Worm (Caenorhabditis elegans) whole organism, late embryonic: Measurements from ENCODE around the gene T21C9.9.

ENCODE experiments used
- C38D4.7 ChIP-seq: fragments of 200-800 bp; sonication (Bioruptor generic); optimal IDR thresholded peaks from 2 replicates; lab custom pipeline; 2018; ENCODE audit warnings: mild to moderate bottlenecking, missing genetic modification characterization, moderate library complexity, missing compliant biosample characterization
- K02D7.2 ChIP-seq: sonication (generic microtip); optimal IDR thresholded peaks from 2 replicates; lab custom pipeline; 2017; ENCODE audit warnings: mild to moderate bottlenecking, missing genetic modification characterization, missing compliant biosample characterization
- T23F11.4 ChIP-seq: fragments of 200-800 bp; sonication (Bioruptor generic); optimal IDR thresholded peaks from 2 replicates; lab custom pipeline; 2018; ENCODE audit warnings: mild to moderate bottlenecking, missing genetic modification characterization, missing compliant biosample characterization
- Y22D7AL.16 ChIP-seq: sonication (generic microtip); optimal IDR thresholded peaks from 2 replicates; lab custom pipeline; 2016; ENCODE audit warnings: missing genetic modification characterization, missing compliant biosample characterization
- ahr-1 ChIP-seq: sonication (generic microtip); optimal IDR thresholded peaks from 2 replicates; lab custom pipeline; 2016; ENCODE audit warnings: missing genetic modification characterization, missing compliant biosample characterization
- ama-1 ChIP-seq: fragments of 150-350 bp; optimal IDR thresholded peaks from 2 replicates; lab custom pipeline; 2014
- ceh-24 ChIP-seq: sonication (generic microtip); optimal IDR thresholded peaks from 2 replicates; lab custom pipeline; 2016; ENCODE audit warnings: mild to moderate bottlenecking, missing genetic modification characterization, missing compliant biosample characterization
- ceh-31 ChIP-seq: sonication (generic microtip); optimal IDR thresholded peaks from 2 replicates; lab custom pipeline; 2016; ENCODE audit warnings: missing genetic modification characterization, missing compliant biosample characterization
- ceh-34 ChIP-seq: sonication (generic microtip); optimal IDR thresholded peaks from 2 replicates; lab custom pipeline; 2016; ENCODE audit warnings: mild to moderate bottlenecking, missing genetic modification characterization, missing compliant biosample characterization
- ceh-45 ChIP-seq: fragments of 200-800 bp; sonication (Bioruptor generic); IDR thresholded peaks from 2 replicates; pipeline ENCODE4 v1.3.6; 2022; ENCODE audit warnings: missing genetic modification reagents, missing genetic modification characterization, missing compliant biosample characterization
- ceh-9 ChIP-seq: sonication (generic microtip); optimal IDR thresholded peaks from 2 replicates; lab custom pipeline; 2016; ENCODE audit warnings: mild to moderate bottlenecking, missing genetic modification characterization, inconsistent platforms, missing compliant biosample characterization
- che-1 ChIP-seq: sonication (generic microtip); optimal IDR thresholded peaks from 2 replicates; lab custom pipeline; 2016; ENCODE audit warnings: mild to moderate bottlenecking, missing genetic modification characterization, missing compliant biosample characterization
- dve-1 ChIP-seq: sonication (generic microtip); optimal IDR thresholded peaks from 2 replicates; lab custom pipeline; 2017; ENCODE audit warnings: antibody characterized with exemption, mild to moderate bottlenecking, missing genetic modification characterization, missing compliant biosample characterization
- elt-4 ChIP-seq: sonication (generic microtip); optimal IDR thresholded peaks from 2 replicates; lab custom pipeline; 2016; ENCODE audit warnings: missing genetic modification characterization, missing compliant biosample characterization
- ets-4 ChIP-seq: sonication (generic microtip); optimal IDR thresholded peaks from 2 replicates; lab custom pipeline; 2016; ENCODE audit warnings: missing genetic modification characterization, missing compliant biosample characterization
- eyg-1 ChIP-seq: sonication (generic microtip); optimal IDR thresholded peaks from 2 replicates; lab custom pipeline; 2016; ENCODE audit warnings: missing genotype, missing genetic modification characterization, missing compliant biosample characterization
- fax-1 ChIP-seq: sonication (generic microtip); optimal IDR thresholded peaks from 2 replicates; lab custom pipeline; 2016; ENCODE audit warnings: missing genotype, missing genetic modification characterization, missing compliant biosample characterization
- fkh-10 ChIP-seq: fragments of 150-350 bp; optimal IDR thresholded peaks from 2 replicates; lab custom pipeline; 2014; ENCODE audit warnings: missing biosample characterization, missing genetic modification reagents, missing genetic modification characterization
- fkh-6 ChIP-seq: sonication (generic microtip); optimal IDR thresholded peaks from 2 replicates; lab custom pipeline; 2016; ENCODE audit warnings: missing genetic modification characterization, missing compliant biosample characterization
- hlh-13 ChIP-seq: fragments of 200-800 bp; sonication (Bioruptor generic); optimal IDR thresholded peaks from 2 replicates; lab custom pipeline; 2018; ENCODE audit warnings: mild to moderate bottlenecking, missing genetic modification characterization, missing compliant biosample characterization
- nfya-1 ChIP-seq: sonication (generic microtip); optimal IDR thresholded peaks from 2 replicates; lab custom pipeline; 2017; ENCODE audit warnings: missing genetic modification characterization, mild to moderate bottlenecking, missing compliant biosample characterization, antibody characterized with exemption, moderate library complexity
- nhr-11 ChIP-seq: fragments of 150-350 bp; optimal IDR thresholded peaks from 2 replicates; lab custom pipeline; 2014; ENCODE audit warnings: missing biosample characterization, missing genetic modification characterization
- npax-4 ChIP-seq: sonication (generic microtip); optimal IDR thresholded peaks from 2 replicates; lab custom pipeline; 2016; ENCODE audit warnings: missing genetic modification characterization, missing compliant biosample characterization
- pag-3 ChIP-seq: sonication (generic microtip); optimal IDR thresholded peaks from 2 replicates; lab custom pipeline; 2016; ENCODE audit warnings: missing compliant biosample characterization, missing genetic modification characterization, borderline replicate concordance
- pat-9 ChIP-seq: fragments of 200-800 bp; sonication (Bioruptor generic); optimal IDR thresholded peaks from 2 replicates; lab custom pipeline; 2018; ENCODE audit warnings: mild to moderate bottlenecking, missing genetic modification characterization, moderate library complexity, missing compliant biosample characterization
- pha-2 ChIP-seq: sonication (generic microtip); optimal IDR thresholded peaks from 2 replicates; lab custom pipeline; 2017; ENCODE audit warnings: mild to moderate bottlenecking, missing genetic modification characterization, missing compliant biosample characterization
- pha-4 ChIP-seq: fragments of 150-350 bp; optimal IDR thresholded peaks from 2 replicates; lab custom pipeline; 2018; ENCODE audit warnings: missing biosample characterization, missing genetic modification reagents, missing genetic modification characterization
- pqm-1 ChIP-seq: sonication (generic microtip); optimal IDR thresholded peaks from 2 replicates; lab custom pipeline; 2016; ENCODE audit warnings: missing genetic modification characterization, missing compliant biosample characterization
- pros-1 ChIP-seq: fragments of 150-350 bp; optimal IDR thresholded peaks from 2 replicates; lab custom pipeline; 2014; ENCODE audit warnings: missing biosample characterization, missing genetic modification reagents, missing genetic modification characterization
- ref-2 ChIP-seq: sonication (generic microtip); optimal IDR thresholded peaks from 2 replicates; lab custom pipeline; 2016; ENCODE audit warnings: missing genetic modification characterization, missing compliant biosample characterization
- syd-9 ChIP-seq: sonication (generic microtip); optimal IDR thresholded peaks from 2 replicates; lab custom pipeline; 2016; ENCODE audit warnings: mild to moderate bottlenecking, missing genetic modification characterization, moderate library complexity, missing compliant biosample characterization
- tbx-2 ChIP-seq: sonication (generic microtip); optimal IDR thresholded peaks from 2 replicates; lab custom pipeline; 2016; ENCODE audit warnings: missing genetic modification characterization, missing compliant biosample characterization
- ttx-3 ChIP-seq: sonication (generic microtip); optimal IDR thresholded peaks from 2 replicates; lab custom pipeline; 2016; ENCODE audit warnings: missing genetic modification reagents, missing genetic modification characterization, missing compliant biosample characterization
- unc-86 ChIP-seq: sonication (generic microtip); optimal IDR thresholded peaks from 2 replicates; lab custom pipeline; 2016; ENCODE audit warnings: missing genetic modification characterization, missing compliant biosample characterization
- zip-5 ChIP-seq: sonication (generic microtip); optimal IDR thresholded peaks from 2 replicates; lab custom pipeline; 2016; ENCODE audit warnings: missing genetic modification characterization, missing compliant biosample characterization
- ztf-16 ChIP-seq: sonication (generic microtip); optimal IDR thresholded peaks from 2 replicates; lab custom pipeline; 2017; ENCODE audit warnings: missing genetic modification characterization, missing compliant biosample characterization

T21C9.9 gene

ce11 chrV:10562817-10563216 lies 29.6 kb downstream of the T21C9.9 start (continued):
- no peak for TF ChIP-seq elt-4 (tag; lab: Kevin White, UChicago)

- TF ChIP-seq elt-4 (tag; lab: Kevin White, UChicago), result peak; percentile 50
- TF ChIP-seq dve-1, result no peak
These were observed 30.7 kb downstream of the T21C9.9 start for ce11 chrV:10561632-10562031.

- no peak for TF ChIP-seq ceh-24 (tag; lab: Kevin White, UChicago)
These were observed 31.8 kb downstream of the T21C9.9 start, which contains the start of gene col-152 for ce11 chrV:10560621-10561020. Gene col-152 (plus strand): TSS chrV:10560921.

- TF ChIP-seq ama-1 (lab: Kevin White, UChicago), result no peak
- TF ChIP-seq che-1 (tag; lab: Kevin White, UChicago), result no peak
- TF ChIP-seq ceh-34, result no peak
- TF ChIP-seq ets-4 (tag; lab: Kevin White, UChicago), result no peak
- no peak for TF ChIP-seq pqm-1 (tag; lab: Kevin White, UChicago)
- TF ChIP-seq syd-9 (tag; lab: Kevin White, UChicago), result no peak
- no peak for TF ChIP-seq fax-1
- TF ChIP-seq ceh-45 (GFP tag; lab: Robert Waterston, UW), result no peak
- TF ChIP-seq zip-5 (tag; lab: Kevin White, UChicago), result no peak
- TF ChIP-seq eyg-1 (tag; lab: Kevin White, UChicago), result no peak
- no peak for TF ChIP-seq nfya-1 (tag; lab: Kevin White, UChicago)
- TF ChIP-seq pag-3 (tag; lab: Kevin White, UChicago), result no peak
- no peak for TF ChIP-seq dve-1
- no peak for TF ChIP-seq tbx-2
- no peak for TF ChIP-seq pha-4
- TF ChIP-seq pat-9 (tag; lab: Kevin White, UChicago), result no peak
- no peak for TF ChIP-seq T23F11.4 (GFP tag; lab: Kevin White, UChicago)
- TF ChIP-seq C38D4.7, result no peak
- TF ChIP-seq ttx-3 (tag; lab: Kevin White, UChicago), result no peak
- no peak for TF ChIP-seq fkh-6 (tag; lab: Kevin White, UChicago)
These were observed 34.7 kb downstream of the T21C9.9 start, which contains the start of gene best-14 for ce11 chrV:10557676-10558075. Gene best-14 (plus strand): TSS chrV:10557976.

- no peak for TF ChIP-seq K02D7.2
- no peak for TF ChIP-seq npax-4 (tag; lab: Kevin White, UChicago)
- TF ChIP-seq hlh-13, result no peak
- TF ChIP-seq ets-4 (tag; lab: Kevin White, UChicago), result no peak
- no peak for TF ChIP-seq ahr-1 (tag; lab: Kevin White, UChicago)
- TF ChIP-seq ztf-16, result no peak
- no peak for TF ChIP-seq ref-2 (tag; lab: Kevin White, UChicago)
- TF ChIP-seq Y22D7AL.16 (tag; lab: Kevin White, UChicago), result no peak
- no peak for TF ChIP-seq unc-86
- no peak for TF ChIP-seq ceh-45 (GFP tag; lab: Robert Waterston, UW)
- TF ChIP-seq pag-3 (tag; lab: Kevin White, UChicago), result no peak
- no peak for TF ChIP-seq ceh-31 (tag; lab: Kevin White, UChicago)
- no peak for TF ChIP-seq pros-1
- no peak for TF ChIP-seq nhr-11
- TF ChIP-seq ceh-9 (tag; lab: Kevin White, UChicago), result no peak
- TF ChIP-seq pha-2, result no peak
- TF ChIP-seq ttx-3 (tag; lab: Kevin White, UChicago), result no peak
- TF ChIP-seq fkh-10 (GFP tag; lab: Kevin White, UChicago), result no peak
These were observed 35.3 kb downstream of the T21C9.9 start for ce11 chrV:10557094-10557493.
